Fruit fly (Drosophila melanogaster) whole organism, embryonic: ENCODE measurements around the gene Lcp65Ae.

ENCODE experiments used
- Ada2b ChIP-seq: fragments of 200-800 bp; sonication (Bioruptor generic); IDR thresholded peaks from 2 replicates; pipeline ENCODE4 v1.3.6; 2022; ENCODE audit warnings: missing biosample characterization, missing genetic modification characterization
- B-H1 ChIP-seq: fragments of 200-800 bp; sonication (Bioruptor generic); IDR thresholded peaks from 3 replicates; pipeline ENCODE4 v1.3.6; 2022; ENCODE audit warnings: missing biosample characterization, missing genetic modification characterization
- Bteb2 ChIP-seq: fragments of 200-800 bp; sonication (Bioruptor generic); optimal IDR thresholded peaks from 2 replicates; lab custom pipeline; 2016; ENCODE audit warnings: missing biosample characterization, missing genetic modification characterization
- CG11695 ChIP-seq: fragments of 200-800 bp; sonication (Bioruptor generic); IDR thresholded peaks from 3 replicates; pipeline ENCODE4 v1.3.6; 2022; ENCODE audit warnings: missing biosample characterization, missing genetic modification characterization
- CG12071 ChIP-seq: fragments of 200-800 bp; sonication (Bioruptor generic); optimal IDR thresholded peaks from 3 replicates; lab custom pipeline; 2018; ENCODE audit warnings: missing biosample characterization, mild to moderate bottlenecking, missing genetic modification characterization
- CG13624 ChIP-seq: fragments of 200-800 bp; sonication (Bioruptor generic); optimal IDR thresholded peaks from 2 replicates; lab custom pipeline; 2016; ENCODE audit warnings: missing biosample characterization, missing genetic modification characterization
- CG14050 ChIP-seq: fragments of 200-800 bp; sonication (Bioruptor generic); IDR thresholded peaks from 3 replicates; pipeline ENCODE4 v1.3.6; 2022; ENCODE audit warnings: missing biosample characterization, missing genetic modification characterization
- CG14710 ChIP-seq: fragments of 200-800 bp; sonication (Bioruptor generic); optimal IDR thresholded peaks from 3 replicates; lab custom pipeline; 2019; ENCODE audit warnings: missing biosample characterization, mild to moderate bottlenecking, missing genetic modification characterization, moderate library complexity
- CG14860 ChIP-seq: fragments of 200-800 bp; sonication (Bioruptor generic); IDR thresholded peaks from 3 replicates; pipeline ENCODE4 v1.3.6; 2022; ENCODE audit warnings: missing biosample characterization, missing genetic modification characterization; ENCODE audit not compliant: partially characterized antibody
- CG15011 ChIP-seq: fragments of 200-800 bp; sonication (Bioruptor generic); optimal IDR thresholded peaks from 3 replicates; lab custom pipeline; 2018; ENCODE audit warnings: missing biosample characterization, mild to moderate bottlenecking, missing genetic modification characterization
- CG1529 ChIP-seq: fragments of 200-800 bp; sonication (Bioruptor generic); optimal IDR thresholded peaks from 3 replicates; lab custom pipeline; 2018; ENCODE audit warnings: missing biosample characterization, missing genetic modification characterization
- CG15479 ChIP-seq: fragments of 200-800 bp; sonication (Bioruptor generic); optimal IDR thresholded peaks from 3 replicates; lab custom pipeline; 2019; ENCODE audit warnings: missing biosample characterization, mild to moderate bottlenecking, missing genetic modification characterization, moderate library complexity
- CG16813 ChIP-seq: fragments of 200-800 bp; sonication (Bioruptor generic); IDR thresholded peaks from 3 replicates; pipeline ENCODE4 v1.3.6; 2022; ENCODE audit warnings: missing biosample characterization, missing genetic modification characterization; ENCODE audit not compliant: partially characterized antibody
- CG17361 ChIP-seq: fragments of 200-800 bp; sonication (Bioruptor generic); IDR thresholded peaks from 3 replicates; pipeline ENCODE4 v1.3.6; 2022; ENCODE audit warnings: missing biosample characterization, missing genetic modification characterization
- CG1792 ChIP-seq: fragments of 200-800 bp; sonication (Bioruptor generic); optimal IDR thresholded peaks from 2 replicates; lab custom pipeline; 2016; ENCODE audit warnings: missing biosample characterization, missing genetic modification characterization
- CG18011 ChIP-seq: fragments of 200-800 bp; sonication (Bioruptor generic); optimal IDR thresholded peaks from 2 replicates; lab custom pipeline; 2017; ENCODE audit warnings: missing biosample characterization, missing genetic modification characterization, mild to moderate bottlenecking, moderate library complexity, missing genotype
- CG2875 ChIP-seq: fragments of 200-800 bp; sonication (Bioruptor generic); optimal IDR thresholded peaks from 2 replicates; lab custom pipeline; 2017; ENCODE audit warnings: missing biosample characterization, mild to moderate bottlenecking, missing genetic modification characterization, missing genetic modification reagents
- CG42726 ChIP-seq: fragments of 200-800 bp; sonication (Bioruptor generic); IDR thresholded peaks from 2 replicates; pipeline ENCODE4 v1.3.6; 2022; ENCODE audit warnings: missing biosample characterization, missing genetic modification characterization; ENCODE audit not compliant: partially characterized antibody
- CG4282 ChIP-seq: fragments of 200-800 bp; sonication (Bioruptor generic); optimal IDR thresholded peaks from 2 replicates; lab custom pipeline; 2016; ENCODE audit warnings: missing biosample characterization, missing genetic modification characterization
- CG4730 ChIP-seq: fragments of 200-800 bp; sonication (Bioruptor generic); IDR thresholded peaks from 2 replicates; pipeline ENCODE4 v1.3.6; 2022; ENCODE audit warnings: missing biosample characterization, missing genetic modification characterization
- CG4820 ChIP-seq: fragments of 200-800 bp; sonication (Bioruptor generic); optimal IDR thresholded peaks from 3 replicates; lab custom pipeline; 2016; ENCODE audit warnings: missing biosample characterization, missing genetic modification characterization
- CG4854 ChIP-seq: fragments of 200-800 bp; sonication (Bioruptor generic); optimal IDR thresholded peaks from 2 replicates; lab custom pipeline; 2016; ENCODE audit warnings: missing biosample characterization, missing genetic modification characterization, inconsistent platforms
- CG7271 ChIP-seq: fragments of 200-800 bp; sonication (Bioruptor generic); optimal IDR thresholded peaks from 2 replicates; lab custom pipeline; 2018; ENCODE audit warnings: missing biosample characterization, mild to moderate bottlenecking, missing genetic modification characterization, moderate library complexity
- CG8924 ChIP-seq: fragments of 200-800 bp; optimal IDR thresholded peaks from 3 replicates; lab custom pipeline; 2019; ENCODE audit warnings: missing biosample characterization, mild to moderate bottlenecking, missing genetic modification characterization, moderate library complexity
- CG9727 ChIP-seq: fragments of 200-800 bp; sonication (Bioruptor generic); optimal IDR thresholded peaks from 3 replicates; lab custom pipeline; 2017; ENCODE audit warnings: missing biosample characterization, mild to moderate bottlenecking, missing genetic modification characterization
- Dip3 ChIP-seq: fragments of 200-800 bp; sonication (Bioruptor generic); optimal IDR thresholded peaks from 3 replicates; lab custom pipeline; 2016; ENCODE audit warnings: missing biosample characterization, missing genetic modification characterization
- Lim3 ChIP-seq: fragments of 200-800 bp; sonication (Bioruptor generic); IDR thresholded peaks from 2 replicates; pipeline ENCODE4 v1.3.6; 2022; ENCODE audit warnings: missing biosample characterization, missing genetic modification characterization
- Lpt ChIP-seq: fragments of >200 bp; optimal IDR thresholded peaks from 2 replicates; lab custom pipeline; 2018; ENCODE audit warnings: missing biosample characterization, missing genetic modification characterization
- MTF-1 ChIP-seq: fragments of 200-800 bp; sonication (Bioruptor generic); optimal IDR thresholded peaks from 2 replicates; lab custom pipeline; 2018; ENCODE audit warnings: missing biosample characterization, mild to moderate bottlenecking, missing genetic modification characterization, borderline replicate concordance
- Mes4 ChIP-seq: fragments of 200-800 bp; sonication (Bioruptor generic); optimal IDR thresholded peaks from 2 replicates; lab custom pipeline; 2016; ENCODE audit warnings: missing biosample characterization, missing genetic modification characterization
- NK7.1 ChIP-seq: fragments of 200-800 bp; sonication (Bioruptor generic); optimal IDR thresholded peaks from 3 replicates; lab custom pipeline; 2016; ENCODE audit warnings: missing biosample characterization, missing genetic modification characterization
- Nf-YC ChIP-seq: fragments of 200-800 bp; optimal IDR thresholded peaks from 3 replicates; lab custom pipeline; 2019; ENCODE audit warnings: missing biosample characterization, mild to moderate bottlenecking, missing genetic modification characterization, moderate library complexity
- Side ChIP-seq: fragments of 200-800 bp; sonication (Bioruptor generic); optimal IDR thresholded peaks from 2 replicates; lab custom pipeline; 2016; ENCODE audit warnings: missing biosample characterization, missing genetic modification characterization
- Tbp ChIP-seq: fragments of >200 bp; optimal IDR thresholded peaks from 2 replicates; lab custom pipeline; 2018; ENCODE audit warnings: missing biosample characterization, missing genetic modification characterization
- Xbp1 ChIP-seq: fragments of 200-800 bp; sonication (Bioruptor generic); optimal IDR thresholded peaks from 3 replicates; lab custom pipeline; 2016; ENCODE audit warnings: missing biosample characterization, mild to moderate bottlenecking, missing genetic modification characterization
- ab ChIP-seq: fragments of 200-800 bp; sonication (Bioruptor generic); optimal IDR thresholded peaks from 2 replicates; lab custom pipeline; 2016; ENCODE audit warnings: missing biosample characterization, missing genetic modification characterization
- bcd ChIP-seq: fragments of 200-800 bp; sonication (Bioruptor generic); optimal IDR thresholded peaks from 2 replicates; lab custom pipeline; 2017; ENCODE audit warnings: missing biosample characterization, mild to moderate bottlenecking, missing genetic modification characterization
- dpn ChIP-seq, 2 experiments: fragments of 200-800 bp; sonication (Bioruptor generic); optimal IDR thresholded peaks; 3 replicates each; lab custom pipeline; 2016; ENCODE audit warnings: missing biosample characterization in 2 of 2, missing genetic modification characterization in 2 of 2
- ftz-f1 ChIP-seq: fragments of 200-800 bp; sonication (Bioruptor generic); optimal IDR thresholded peaks from 2 replicates; lab custom pipeline; 2016; ENCODE audit warnings: missing biosample characterization, missing genetic modification characterization
- gfzf ChIP-seq: fragments of 200-800 bp; sonication (Bioruptor generic); optimal IDR thresholded peaks from 2 replicates; lab custom pipeline; 2016; ENCODE audit warnings: missing biosample characterization, mild to moderate bottlenecking, missing genetic modification characterization, moderate library complexity
- h ChIP-seq: fragments of >200 bp; optimal IDR thresholded peaks from 2 replicates; lab custom pipeline; 2017
- kay ChIP-seq: fragments of 200-800 bp; sonication (Bioruptor generic); optimal IDR thresholded peaks from 2 replicates; lab custom pipeline; 2016; ENCODE audit warnings: missing biosample characterization, missing genetic modification characterization
- ken ChIP-seq: fragments of 200-800 bp; sonication (Bioruptor generic); IDR thresholded peaks from 3 replicates; pipeline ENCODE4 v1.3.6; 2022; ENCODE audit warnings: missing biosample characterization, missing genetic modification characterization
- schlank ChIP-seq: fragments of 200-800 bp; sonication (Bioruptor generic); optimal IDR thresholded peaks from 2 replicates; lab custom pipeline; 2018; ENCODE audit warnings: missing biosample characterization, mild to moderate bottlenecking, missing genetic modification characterization
- sima ChIP-seq: fragments of 200-800 bp; sonication (Bioruptor generic); optimal IDR thresholded peaks from 2 replicates; lab custom pipeline; 2016; ENCODE audit warnings: missing biosample characterization, missing genetic modification characterization
- slbo ChIP-seq: fragments of 200-800 bp; sonication (Bioruptor generic); IDR thresholded peaks from 2 replicates; pipeline ENCODE4 v1.3.6; 2022; ENCODE audit warnings: missing biosample characterization, missing genetic modification characterization
- slp2 ChIP-seq: fragments of 200-800 bp; sonication (Bioruptor generic); optimal IDR thresholded peaks from 2 replicates; lab custom pipeline; 2016; ENCODE audit warnings: missing biosample characterization, missing genetic modification characterization
- so ChIP-seq: fragments of 200-800 bp; sonication (Bioruptor generic); IDR thresholded peaks from 3 replicates; pipeline ENCODE4 v1.3.6; 2022; ENCODE audit warnings: missing biosample characterization, missing genetic modification characterization
- ssp ChIP-seq: fragments of 200-800 bp; sonication (Bioruptor generic); IDR thresholded peaks from 2 replicates; pipeline ENCODE4 v1.3.6; 2022; ENCODE audit warnings: missing biosample characterization, missing genetic modification characterization
- tll ChIP-seq, 2 experiments: fragments of 200-800 bp in 1 of 2; fragments of >200 bp in 1 of 2; sonication (Bioruptor generic) in 1 of 2; optimal IDR thresholded peaks; 2 replicates each; lab custom pipeline; 2017 to 2019; ENCODE audit warnings: missing biosample characterization in 2 of 2, missing genetic modification characterization in 2 of 2, mild to moderate bottlenecking in 1 of 2, moderate library complexity in 1 of 2
- vfl ChIP-seq: fragments of 200-800 bp; sonication (Bioruptor generic); optimal IDR thresholded peaks from 2 replicates; lab custom pipeline; 2016; ENCODE audit warnings: missing biosample characterization, missing genetic modification characterization

The Lcp65Ae gene

DNA sequence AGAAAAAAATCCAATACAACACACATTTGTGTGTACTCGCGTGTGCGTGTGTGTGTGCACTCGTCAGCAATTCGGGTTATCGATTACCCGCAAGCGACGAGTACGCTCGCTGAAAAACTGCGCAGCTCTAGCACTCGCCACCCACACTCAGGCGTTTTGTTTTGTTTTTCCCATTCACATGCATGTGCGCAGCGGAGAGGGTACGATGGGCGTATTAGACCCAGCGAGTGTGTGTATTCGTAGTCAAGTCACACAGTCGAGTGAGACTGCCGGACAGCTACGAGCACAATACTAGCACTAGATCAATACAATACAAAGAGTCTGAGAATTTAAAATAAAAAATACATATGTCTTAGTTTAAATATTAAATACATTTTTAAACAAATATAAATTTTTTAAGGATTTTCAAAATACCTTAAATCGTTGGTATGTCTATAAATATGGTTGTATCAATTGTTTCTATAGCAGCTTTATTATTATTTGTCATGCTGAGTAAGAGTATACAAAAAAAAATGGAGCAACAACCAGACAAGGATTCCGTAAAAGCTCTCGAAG is 47.0 kb upstream of the Lcp65Ae start, which contains the start of the genes D19B and CG43293 (continued):
- TF ChIP-seq CG42726 (no peak), CG16813 (GFP tag; lab: Robert Waterston, UW) (peak; percentile 50; the same call in 2 of the 3 replicates), MTF-1 (GFP tag; lab: Kevin White, UChicago) (peak; percentile 82), Side (GFP tag; lab: Kevin White, UChicago) (peak; percentile 77), CG4820 (GFP tag; lab: Kevin White, UChicago) (peak; percentile 69), CG11695 (GFP tag; lab: Robert Waterston, UW) (peak; percentile 90), CG14710 (tag; lab: Kevin White, UChicago) (peak; percentile 74), Lim3 (GFP tag; lab: Robert Waterston, UW) (peak; percentile 69), CG1529 (GFP tag; lab: Kevin White, UChicago) (peak; percentile 72), slp2 (GFP tag; lab: Kevin White, UChicago) (peak; percentile 72), CG17361 (peak; percentile 91), kay (peak; percentile 85), CG14050 (GFP tag; lab: Robert Waterston, UW) (peak; percentile 82), ssp (GFP tag; lab: Robert Waterston, UW) (peak; percentile 60), CG13624 (GFP tag; lab: Kevin White, UChicago) (peak; percentile 90), tll (GFP tag; optimal IDR thresholded peaks at IDR 0.05; lab: Kevin White, UChicago) (peak in 1 of 2 experiments; percentile 76), CG4854 (GFP tag; lab: Kevin White, UChicago) (peak; percentile 73), Nf-YC (tag; lab: Kevin White, UChicago) (peak; percentile 72), ab (GFP tag; lab: Kevin White, UChicago) (peak; percentile 72), gfzf (GFP tag; lab: Kevin White, UChicago) (peak; percentile 21), Tbp (no peak), B-H1 (peak; percentile 89), CG15479 (GFP tag; lab: Kevin White, UChicago) (peak; percentile 31), Ada2b (GFP tag; lab: Robert Waterston, UW) (peak; percentile 90), CG2875 (peak; percentile 72), schlank (tag; lab: Kevin White, UChicago) (peak; percentile 80), Xbp1 (GFP tag; lab: Kevin White, UChicago) (peak; percentile 94), NK7.1 (GFP tag; lab: Kevin White, UChicago) (peak; percentile 73), Bteb2 (GFP tag; lab: Kevin White, UChicago) (peak; percentile 78), Dip3 (peak; percentile 83), CG7271 (tag; lab: Kevin White, UChicago) (no peak), CG18011 (GFP tag; lab: Kevin White, UChicago) (peak; percentile 82), slbo (peak; percentile 97), bcd (GFP tag; lab: Kevin White, UChicago) (peak; percentile 89), CG8924 (peak; percentile 90), CG14860 (GFP tag; lab: Robert Waterston, UW) (no peak), CG4282 (GFP tag; lab: Kevin White, UChicago) (peak; percentile 70), dpn (GFP tag; optimal IDR thresholded peaks at IDR 0.05; lab: Kevin White, UChicago) (peak; percentile 92 to 93), Lpt (GFP tag; lab: Kevin White, UChicago) (no peak), vfl (GFP tag; lab: Kevin White, UChicago) (peak; percentile 87), so (GFP tag; lab: Robert Waterston, UW) (peak; percentile 81), h (no peak), ken (GFP tag; lab: Robert Waterston, UW) (peak; percentile 90), CG1792 (GFP tag; lab: Kevin White, UChicago) (peak; percentile 79), Mes4 (GFP tag; lab: Kevin White, UChicago) (peak; percentile 56), CG4730 (peak; percentile 86), CG9727 (GFP tag; lab: Kevin White, UChicago) (peak; percentile 86), ftz-f1 (peak; percentile 79), CG12071 (GFP tag; lab: Kevin White, UChicago) (peak; percentile 88), CG15011 (GFP tag; lab: Kevin White, UChicago) (no peak), sima (GFP tag; lab: Kevin White, UChicago) (peak; percentile 23)
